Fruit fly (Drosophila melanogaster) whole organism, embryonic: ENCODE data around the gene CG18132.

Experiments used
- Adf1 ChIP-seq: fragments of 200-800 bp; sonication (Bioruptor generic); IDR thresholded peaks from 2 replicates; pipeline ENCODE4 v1.3.6; 2022; ENCODE audit warnings: missing biosample characterization, missing genetic modification characterization
- CG10147 ChIP-seq: fragments of 200-800 bp; sonication (Bioruptor generic); optimal IDR thresholded peaks from 2 replicates; lab custom pipeline; 2019; ENCODE audit warnings: missing biosample characterization, mild to moderate bottlenecking, missing genetic modification characterization, moderate library complexity
- CG12942 ChIP-seq: fragments of 200-800 bp; sonication (Bioruptor generic); optimal IDR thresholded peaks from 3 replicates; lab custom pipeline; 2016; ENCODE audit warnings: missing biosample characterization, missing genetic modification characterization
- CG13624 ChIP-seq: fragments of 200-800 bp; sonication (Bioruptor generic); optimal IDR thresholded peaks from 2 replicates; lab custom pipeline; 2016; ENCODE audit warnings: missing biosample characterization, missing genetic modification characterization
- CG14050 ChIP-seq: fragments of 200-800 bp; sonication (Bioruptor generic); IDR thresholded peaks from 3 replicates; pipeline ENCODE4 v1.3.6; 2022; ENCODE audit warnings: missing biosample characterization, missing genetic modification characterization
- CG15011 ChIP-seq: fragments of 200-800 bp; sonication (Bioruptor generic); optimal IDR thresholded peaks from 3 replicates; lab custom pipeline; 2018; ENCODE audit warnings: missing biosample characterization, mild to moderate bottlenecking, missing genetic modification characterization
- CG15601 ChIP-seq: fragments of 200-800 bp; sonication (Bioruptor generic); optimal IDR thresholded peaks from 3 replicates; lab custom pipeline; 2019; ENCODE audit warnings: missing biosample characterization, mild to moderate bottlenecking, missing genetic modification characterization, moderate library complexity
- CG17829 ChIP-seq: fragments of 200-800 bp; optimal IDR thresholded peaks from 2 replicates; lab custom pipeline; 2019; ENCODE audit warnings: missing biosample characterization, mild to moderate bottlenecking, missing genetic modification characterization, moderate library complexity
- CG3407 ChIP-seq: fragments of 200-800 bp; sonication (Bioruptor generic); optimal IDR thresholded peaks from 2 replicates; lab custom pipeline; 2018; ENCODE audit warnings: missing biosample characterization, mild to moderate bottlenecking, missing genetic modification characterization
- CG42726 ChIP-seq: fragments of 200-800 bp; sonication (Bioruptor generic); IDR thresholded peaks from 2 replicates; pipeline ENCODE4 v1.3.6; 2022; ENCODE audit warnings: missing biosample characterization, missing genetic modification characterization; ENCODE audit not compliant: partially characterized antibody
- CG4617 ChIP-seq: fragments of 200-800 bp; sonication (Bioruptor generic); optimal IDR thresholded peaks from 3 replicates; lab custom pipeline; 2016; ENCODE audit warnings: missing biosample characterization, missing genetic modification characterization, borderline replicate concordance
- CG5953 ChIP-seq: fragments of 200-800 bp; sonication (Bioruptor generic); IDR thresholded peaks from 2 replicates; pipeline ENCODE4 v1.3.6; 2022; ENCODE audit warnings: missing biosample characterization, missing genetic modification characterization
- CG6765 ChIP-seq: fragments of 200-800 bp; sonication (Bioruptor generic); optimal IDR thresholded peaks from 3 replicates; lab custom pipeline; 2017; ENCODE audit warnings: missing biosample characterization, mild to moderate bottlenecking, missing genetic modification characterization
- CG6791 ChIP-seq: fragments of 200-800 bp; sonication (Bioruptor generic); IDR thresholded peaks from 3 replicates; pipeline ENCODE4 v1.3.6; 2022; ENCODE audit warnings: missing biosample characterization, missing genetic modification characterization; ENCODE audit not compliant: partially characterized antibody
- Dbx ChIP-seq: fragments of 200-800 bp; sonication (Bioruptor generic); IDR thresholded peaks from 3 replicates; pipeline ENCODE4 v1.3.6; 2022; ENCODE audit warnings: missing biosample characterization, missing genetic modification characterization
- Ets65A ChIP-seq: fragments of 200-800 bp; sonication (Bioruptor generic); peaks from one replicate; lab custom pipeline; 2016; ENCODE audit warnings: missing biosample characterization, missing genetic modification characterization
- HLH3B ChIP-seq: fragments of 200-800 bp; sonication (Bioruptor generic); IDR thresholded peaks from 2 replicates; pipeline ENCODE4 v1.3.6; 2022; ENCODE audit warnings: missing biosample characterization, missing genetic modification characterization
- HLH4C ChIP-seq: fragments of 200-800 bp; sonication (Bioruptor generic); IDR thresholded peaks from 3 replicates; pipeline ENCODE4 v1.3.6; 2022; ENCODE audit warnings: missing biosample characterization, missing genetic modification characterization; ENCODE audit not compliant: partially characterized antibody
- Jarid2 ChIP-seq: fragments of 200-800 bp; sonication (Bioruptor generic); optimal IDR thresholded peaks from 3 replicates; lab custom pipeline; 2017; ENCODE audit warnings: mild to moderate bottlenecking, missing biosample characterization, missing genetic modification reagents, missing genetic modification characterization
- Oaz ChIP-seq: fragments of 200-800 bp; sonication (Bioruptor generic); IDR thresholded peaks from 2 replicates; pipeline ENCODE4 v1.3.6; 2022; ENCODE audit warnings: missing biosample characterization, missing genetic modification characterization
- Pdp1 ChIP-seq, 2 experiments: fragments of 200-800 bp; sonication (Bioruptor generic); optimal IDR thresholded peaks; 3 replicates each; lab custom pipeline; 2016; ENCODE audit warnings: missing biosample characterization in 2 of 2, missing genetic modification characterization in 2 of 2, mild to moderate bottlenecking in 1 of 2, moderate library complexity in 1 of 2
- Ravus ChIP-seq: fragments of 200-800 bp; sonication (Bioruptor generic); IDR thresholded peaks from 2 replicates; pipeline ENCODE4 v1.3.6; 2022; ENCODE audit warnings: missing biosample characterization, missing genetic modification characterization
- ap ChIP-seq: fragments of 200-800 bp; sonication (Bioruptor generic); IDR thresholded peaks from 2 replicates; pipeline ENCODE4 v1.3.6; 2022; ENCODE audit warnings: missing biosample characterization, missing genetic modification characterization
- ara ChIP-seq: fragments of 200-800 bp; sonication (Bioruptor generic); IDR thresholded peaks from 2 replicates; pipeline ENCODE4 v1.3.6; 2022; ENCODE audit warnings: missing biosample characterization, missing genetic modification characterization
- bcd ChIP-seq: fragments of 200-800 bp; sonication (Bioruptor generic); optimal IDR thresholded peaks from 2 replicates; lab custom pipeline; 2017; ENCODE audit warnings: missing biosample characterization, mild to moderate bottlenecking, missing genetic modification characterization
- chm ChIP-seq: fragments of 200-800 bp; sonication (Bioruptor generic); IDR thresholded peaks from 2 replicates; pipeline ENCODE4 v1.3.6; 2022; ENCODE audit warnings: missing biosample characterization, missing genetic modification characterization
- dm ChIP-seq: fragments of 200-800 bp; sonication (Bioruptor generic); optimal IDR thresholded peaks from 3 replicates; lab custom pipeline; 2016; ENCODE audit warnings: missing biosample characterization, missing genetic modification characterization
- dmrt11E ChIP-seq: fragments of 200-800 bp; sonication (Bioruptor generic); optimal IDR thresholded peaks from 3 replicates; lab custom pipeline; 2018; ENCODE audit warnings: missing biosample characterization, mild to moderate bottlenecking, missing genetic modification characterization, moderate library complexity
- gsb ChIP-seq: fragments of 200-800 bp; sonication (Bioruptor generic); IDR thresholded peaks from 2 replicates; pipeline ENCODE4 v1.3.6; 2022; ENCODE audit warnings: missing biosample characterization, missing genetic modification characterization
- gt ChIP-seq: fragments of 200-800 bp; sonication (Bioruptor generic); IDR thresholded peaks from 2 replicates; pipeline ENCODE4 v1.3.6; 2022; ENCODE audit warnings: missing biosample characterization, missing genetic modification characterization
- inv ChIP-seq: fragments of 200-800 bp; sonication (Bioruptor generic); IDR thresholded peaks from 2 replicates; pipeline ENCODE4 v1.3.6; 2022; ENCODE audit warnings: missing biosample characterization, missing genetic modification characterization; ENCODE audit not compliant: partially characterized antibody
- knrl ChIP-seq: fragments of 200-800 bp; sonication (Bioruptor generic); IDR thresholded peaks from 3 replicates; pipeline ENCODE4 v1.3.6; 2022; ENCODE audit warnings: missing biosample characterization, missing genetic modification characterization; ENCODE audit not compliant: partially characterized antibody
- lab ChIP-seq: fragments of 200-800 bp; sonication (Bioruptor generic); optimal IDR thresholded peaks from 3 replicates; lab custom pipeline; 2017; ENCODE audit warnings: missing biosample characterization, missing genetic modification characterization, mild to moderate bottlenecking, moderate library complexity, missing genetic modification reagents
- otp ChIP-seq: fragments of 200-800 bp; sonication (Bioruptor generic); IDR thresholded peaks from 3 replicates; pipeline ENCODE4, ENCODE4 v1.3.6; 2022; ENCODE audit warnings: missing biosample characterization, missing genetic modification characterization
- pan ChIP-seq, 4 experiments: fragments of >200 bp in 3 of 4; fragments of 200-800 bp in 1 of 4; sonication (Bioruptor generic) in 1 of 4; optimal IDR thresholded peaks in 3 of 4; IDR thresholded peaks in 1 of 4; 2 replicates each; pipeline versions ENCODE4 v1.3.6 to Lab custom; 2017 to 2022; ENCODE audit warnings: missing biosample characterization in 2 of 4, missing genetic modification characterization in 2 of 4, mixed read lengths in 1 of 4
- pros ChIP-seq: fragments of 200-800 bp; sonication (Bioruptor generic); optimal IDR thresholded peaks from 3 replicates; lab custom pipeline; 2019; ENCODE audit warnings: missing biosample characterization, mild to moderate bottlenecking, missing genetic modification characterization, moderate library complexity
- rib ChIP-seq: fragments of 200-800 bp; sonication (Bioruptor generic); IDR thresholded peaks from 2 replicates; pipeline ENCODE4 v1.3.6; 2022; ENCODE audit warnings: missing biosample characterization, missing genetic modification characterization
- scrt ChIP-seq: fragments of 200-800 bp; sonication (Bioruptor generic); optimal IDR thresholded peaks from 2 replicates; lab custom pipeline; 2018; ENCODE audit warnings: missing biosample characterization, mild to moderate bottlenecking, missing genetic modification characterization, moderate library complexity
- sd ChIP-seq: fragments of 200-800 bp; sonication (Bioruptor generic); optimal IDR thresholded peaks from 3 replicates; lab custom pipeline; 2018; ENCODE audit warnings: missing biosample characterization, mild to moderate bottlenecking, missing genetic modification characterization, moderate library complexity
- sens ChIP-seq: fragments of 200-800 bp; sonication (Bioruptor generic); peaks from one replicate; lab custom pipeline; 2016; ENCODE audit warnings: missing biosample characterization, missing genetic modification characterization
- seq ChIP-seq: fragments of 200-800 bp; sonication (Bioruptor generic); IDR thresholded peaks from 2 replicates; pipeline ENCODE4 v1.3.6; 2022; ENCODE audit warnings: missing biosample characterization, missing genetic modification characterization
- stc ChIP-seq: fragments of 200-800 bp; sonication (Bioruptor generic); IDR thresholded peaks from 2 replicates; pipeline ENCODE4 v1.3.6; 2022; ENCODE audit warnings: missing biosample characterization, missing genetic modification characterization
- tll ChIP-seq, 2 experiments: fragments of 200-800 bp in 1 of 2; fragments of >200 bp in 1 of 2; sonication (Bioruptor generic) in 1 of 2; optimal IDR thresholded peaks; 2 replicates each; lab custom pipeline; 2017 to 2019; ENCODE audit warnings: missing biosample characterization in 2 of 2, missing genetic modification characterization in 2 of 2, mild to moderate bottlenecking in 1 of 2, moderate library complexity in 1 of 2
- ttk ChIP-seq: fragments of 200-800 bp; sonication (Bioruptor generic); IDR thresholded peaks from 2 replicates; pipeline ENCODE4 v2.1.2; 2022; ENCODE audit warnings: missing biosample characterization, missing genetic modification characterization
- usp ChIP-seq: fragments of >200 bp; optimal IDR thresholded peaks from 2 replicates; lab custom pipeline; 2017; ENCODE audit warnings: missing biosample characterization, missing genetic modification characterization
- zfh2 ChIP-seq: fragments of 200-800 bp; sonication (Bioruptor generic); optimal IDR thresholded peaks from 2 replicates; lab custom pipeline; 2016; ENCODE audit warnings: missing biosample characterization, missing genetic modification characterization

The CG18132 gene

dm6 chr2L:1556697-1557564, 39.7 kb upstream of the CG18132 start (continued):
- TF ChIP-seq dmrt11E (tag; lab: Kevin White, UChicago) (peak; percentile 72), zfh2 (GFP tag; lab: Kevin White, UChicago) (no peak)
- TF ChIP-seq, all 482 proteins: peak for 73

dm6 chr2L:1554954-1555353, 37.7 kb upstream of the CG18132 start, which contains the start of gene haf:
Gene haf, plus strand, starts transcription at chr2L:1555129.
- TF ChIP-seq CG6791 (GFP tag; lab: Robert Waterston, UW) = 0 out of 3 replicates have a peak, but pooled peaks have one; percentile 49
- no peak for TF ChIP-seq pros (GFP tag; lab: Kevin White, UChicago)
- no peak for TF ChIP-seq CG3407 (GFP tag; lab: Kevin White, UChicago)
- TF ChIP-seq scrt (GFP tag; lab: Kevin White, UChicago) = peak; percentile 1
- no peak for TF ChIP-seq ttk (GFP tag; lab: Robert Waterston, UW)
- no peak for TF ChIP-seq CG17829 (tag; lab: Kevin White, UChicago)
- 0 out of 2 replicates have a peak, but pooled peaks have one; percentile 5 for TF ChIP-seq CG42726 (GFP tag; lab: Robert Waterston, UW)
- TF ChIP-seq inv (GFP tag; lab: Robert Waterston, UW) = peak; percentile 11; the same call in 1 of the 2 replicates
- no peak for TF ChIP-seq ap (GFP tag; lab: Robert Waterston, UW)
- TF ChIP-seq Pdp1 (GFP tag; optimal IDR thresholded peaks at IDR 0.05; lab: Kevin White, UChicago) = no peak
- peak; percentile 3 for TF ChIP-seq lab
- 0 out of 3 replicates have a peak, but pooled peaks have one; percentile 15 for TF ChIP-seq knrl (GFP tag; lab: Robert Waterston, UW)
- TF ChIP-seq tll (GFP tag; optimal IDR thresholded peaks at IDR 0.05; lab: Kevin White, UChicago) = no peak
- TF ChIP-seq gt (GFP tag; lab: Robert Waterston, UW) = no peak
- no peak for TF ChIP-seq bcd
- peak; percentile 24; the same call in 1 of the 2 replicates for TF ChIP-seq seq (GFP tag; lab: Robert Waterston, UW)
- TF ChIP-seq Ravus = no peak
- peak; percentile 19 for TF ChIP-seq Ets65A (GFP tag; lab: Kevin White, UChicago)
- TF ChIP-seq CG14050 = no peak
- no peak for TF ChIP-seq otp (GFP tag; lab: Robert Waterston, UW)
- TF ChIP-seq CG15601 (tag; lab: Kevin White, UChicago) = no peak
- peak; percentile 86 for TF ChIP-seq Jarid2 (GFP tag; lab: Kevin White, UChicago)
- no peak for TF ChIP-seq CG4617 (GFP tag; lab: Kevin White, UChicago)
- TF ChIP-seq CG12942 (GFP tag; lab: Kevin White, UChicago) = no peak
- 0 out of 2 replicates have a peak, but pooled peaks have one; percentile 15 for TF ChIP-seq stc (GFP tag; lab: Robert Waterston, UW)
- no peak for TF ChIP-seq CG13624 (GFP tag; lab: Kevin White, UChicago)
- peak; percentile 18 for TF ChIP-seq sd (tag; lab: Kevin White, UChicago)
- 0 out of 3 replicates have a peak, but pooled peaks have one; percentile 14 for TF ChIP-seq HLH4C (GFP tag; lab: Robert Waterston, UW)
- peak; percentile 61 for TF ChIP-seq chm (GFP tag; lab: Robert Waterston, UW)
- TF ChIP-seq CG15011 = no peak
- peak; percentile 32 for TF ChIP-seq sens
- TF ChIP-seq Adf1 = peak; percentile 68
- no peak for TF ChIP-seq Dbx (GFP tag; lab: Robert Waterston, UW)
- no peak for TF ChIP-seq Oaz (GFP tag; lab: Robert Waterston, UW)
- TF ChIP-seq HLH3B (GFP tag; lab: Robert Waterston, UW) = no peak
- no peak for TF ChIP-seq CG5953 (GFP tag; lab: Robert Waterston, UW)
- no peak for TF ChIP-seq ara (GFP tag; lab: Robert Waterston, UW)
- no peak for TF ChIP-seq gsb (GFP tag; lab: Robert Waterston, UW)
- TF ChIP-seq pan (optimal IDR thresholded peaks at IDR 0.05; lab: Kevin White, UChicago) = no peak
- TF ChIP-seq pan (GFP tag; optimal IDR thresholded peaks at IDR 0.05 in 1 of 2, IDR thresholded peaks at IDR 0.05 in 1 of 2) = peak in 1 of 2 experiments; percentile 16
- no peak for TF ChIP-seq CG6765
- no peak for TF ChIP-seq usp (GFP tag; lab: Kevin White, UChicago)
- TF ChIP-seq dm (GFP tag; lab: Kevin White, UChicago) = no peak
- no peak for TF ChIP-seq CG10147
- peak; percentile 28; the same call in 1 of the 2 replicates for TF ChIP-seq rib (GFP tag; lab: Robert Waterston, UW)
